Worm (Caenorhabditis elegans): ENCODE data around the gene Y75D11A.2.
"Not testable (repeated sequence)": the region's sequence is repeated elsewhere in the genome, so short reads cannot be mapped to it uniquely, and the experiment has no call there.

DNA sequence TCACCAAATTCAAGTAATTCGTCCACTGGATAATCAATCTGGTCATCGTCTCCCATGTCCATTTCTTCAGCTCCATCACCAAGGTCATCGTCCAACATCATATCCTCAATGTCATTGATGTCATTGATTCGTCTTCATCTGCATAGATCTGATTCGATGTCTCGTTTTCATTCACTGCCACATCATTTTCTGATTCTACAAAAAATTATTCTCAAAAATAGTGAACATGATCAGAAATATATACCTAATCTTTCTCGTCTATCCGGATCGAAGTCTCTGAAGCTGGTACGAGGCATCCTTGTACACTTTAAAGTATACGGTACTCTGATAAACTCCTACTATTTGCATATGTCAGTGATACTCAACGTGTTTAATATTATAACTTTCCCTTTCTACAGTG is 45.8 kb upstream of the Y75D11A.2 start, which contains the start of gene C36C9.4:
- TF ChIP-seq pqm-1 (tag; optimal IDR thresholded peaks at IDR 0.05); ceh-19 (GFP tag; optimal IDR thresholded peaks at IDR 0.05); nhr-11 (tag; optimal IDR thresholded peaks at IDR 0.05); ceh-45 (GFP tag; IDR thresholded peaks at IDR 0.05); rnt-1 (tag; optimal IDR thresholded peaks at IDR 0.05); ama-1 (optimal IDR thresholded peaks at IDR 0.05); elt-2 (tag; optimal IDR thresholded peaks at IDR 0.05); zip-5 (tag; optimal IDR thresholded peaks at IDR 0.05); ceh-9 (tag; optimal IDR thresholded peaks at IDR 0.05); che-1 (tag; optimal IDR thresholded peaks at IDR 0.05); pha-4 (tag; optimal IDR thresholded peaks at IDR 0.05); fkh-10 (GFP tag; optimal IDR thresholded peaks at IDR 0.05); ceh-6 (GFP tag; optimal IDR thresholded peaks at IDR 0.05): not testable (repeated sequence)
